Worm (Caenorhabditis elegans) whole organism, mixed stage, embryonic: ENCODE data around the gene srlf-24.

Experiments
- M03D4.4 ChIP-seq: sonication (generic microtip); optimal IDR thresholded peaks from 2 replicates; lab custom pipeline; 2017; ENCODE audit warnings: mild to moderate bottlenecking, missing genetic modification characterization, missing compliant biosample characterization
- bed-3 ChIP-seq: fragments of 200-800 bp; sonication (Bioruptor generic); optimal IDR thresholded peaks from 3 replicates; lab custom pipeline; 2018; ENCODE audit warnings: mild to moderate bottlenecking, missing genetic modification characterization, moderate library complexity, missing compliant biosample characterization
- blmp-1 ChIP-seq: fragments of 150-350 bp; optimal IDR thresholded peaks from 2 replicates; lab custom pipeline; 2014; ENCODE audit warnings: missing biosample characterization, missing genetic modification characterization
- ceh-39 ChIP-seq: fragments of 150-350 bp; optimal IDR thresholded peaks from 2 replicates; lab custom pipeline; 2014; ENCODE audit warnings: missing biosample characterization, missing genetic modification characterization
- ceh-43 ChIP-seq: fragments of 200-800 bp; sonication (Bioruptor generic); optimal IDR thresholded peaks from 2 replicates; lab custom pipeline; 2018; ENCODE audit warnings: mild to moderate bottlenecking, missing genetic modification characterization, moderate library complexity, missing compliant biosample characterization
- ceh-83 ChIP-seq: fragments of 200-800 bp; sonication (Bioruptor generic); optimal IDR thresholded peaks from 2 replicates; lab custom pipeline; 2018; ENCODE audit warnings: mild to moderate bottlenecking, missing genetic modification characterization, missing compliant biosample characterization
- ces-1 ChIP-seq: fragments of 150-350 bp; optimal IDR thresholded peaks from 2 replicates; lab custom pipeline; 2014; ENCODE audit warnings: missing biosample characterization, missing genetic modification reagents, missing genetic modification characterization
- cnd-1 ChIP-seq: fragments of 200-800 bp; sonication (Bioruptor generic); optimal IDR thresholded peaks from 2 replicates; lab custom pipeline; 2018; ENCODE audit warnings: mild to moderate bottlenecking, missing genetic modification characterization, missing compliant biosample characterization
- drap-1 ChIP-seq: fragments of 200-800 bp; sonication (Bioruptor generic); optimal IDR thresholded peaks from 3 replicates; lab custom pipeline; 2018; ENCODE audit warnings: mild to moderate bottlenecking, missing genetic modification characterization, missing compliant biosample characterization
- elt-1 ChIP-seq: sonication (generic microtip); optimal IDR thresholded peaks from 2 replicates; lab custom pipeline; 2017; ENCODE audit warnings: missing genetic modification characterization, mild to moderate bottlenecking, missing compliant biosample characterization, antibody characterized with exemption, moderate library complexity, borderline replicate concordance; ENCODE audit not compliant: insufficient read depth
- elt-3 ChIP-seq: fragments of 150-350 bp; optimal IDR thresholded peaks from 2 replicates; lab custom pipeline; 2014; ENCODE audit warnings: missing biosample characterization, missing genetic modification characterization
- flh-1 ChIP-seq: fragments of 200-800 bp; sonication (Bioruptor generic); optimal IDR thresholded peaks from 2 replicates; lab custom pipeline; 2018; ENCODE audit warnings: mild to moderate bottlenecking, missing genetic modification characterization, moderate library complexity, missing compliant biosample characterization
- ham-2 ChIP-seq: fragments of 200-800 bp; sonication (Bioruptor generic); optimal IDR thresholded peaks from 2 replicates; lab custom pipeline; 2018; ENCODE audit warnings: mild to moderate bottlenecking, missing genetic modification characterization, missing compliant biosample characterization
- hlh-1 ChIP-seq: fragments of 150-350 bp; optimal IDR thresholded peaks from 2 replicates; lab custom pipeline; 2014; ENCODE audit warnings: missing biosample characterization, missing genetic modification reagents, missing genetic modification characterization
- lin-13 ChIP-seq: fragments of 150-350 bp; optimal IDR thresholded peaks from 2 replicates; lab custom pipeline; 2014; ENCODE audit warnings: missing biosample characterization, missing genetic modification characterization
- lin-32 ChIP-seq: fragments of 200-800 bp; sonication (Bioruptor generic); optimal IDR thresholded peaks from 2 replicates; lab custom pipeline; 2018; ENCODE audit warnings: mild to moderate bottlenecking, missing genetic modification characterization, missing compliant biosample characterization
- lsy-2 ChIP-seq: fragments of 150-350 bp; optimal IDR thresholded peaks from 2 replicates; lab custom pipeline; 2014; ENCODE audit warnings: missing biosample characterization, missing genetic modification characterization
- mab-5 ChIP-seq: fragments of 150-350 bp; optimal IDR thresholded peaks from 2 replicates; lab custom pipeline; 2014; ENCODE audit warnings: missing biosample characterization, missing genetic modification characterization
- mep-1 ChIP-seq: fragments of 150-350 bp; optimal IDR thresholded peaks from 2 replicates; lab custom pipeline; 2017; ENCODE audit warnings: missing biosample characterization, missing genetic modification reagents, missing genetic modification characterization, inconsistent platforms
- mls-2 ChIP-seq: sonication (generic microtip); optimal IDR thresholded peaks from 2 replicates; lab custom pipeline; 2016; ENCODE audit warnings: mild to moderate bottlenecking, missing genetic modification characterization, moderate library complexity, missing compliant biosample characterization
- nhr-12 ChIP-seq: fragments of 150-350 bp; optimal IDR thresholded peaks from 2 replicates; lab custom pipeline; 2014; ENCODE audit warnings: missing biosample characterization, missing genetic modification characterization
- nhr-2 ChIP-seq: fragments of 150-350 bp; optimal IDR thresholded peaks from 2 replicates; lab custom pipeline; 2014; ENCODE audit warnings: missing biosample characterization, missing genetic modification characterization
- nhr-237 ChIP-seq: fragments of 150-350 bp; optimal IDR thresholded peaks from 2 replicates; lab custom pipeline; 2014; ENCODE audit warnings: missing biosample characterization, missing genetic modification characterization
- nhr-28 ChIP-seq: fragments of 150-350 bp; optimal IDR thresholded peaks from 2 replicates; lab custom pipeline; 2014; ENCODE audit warnings: missing biosample characterization, missing genetic modification characterization
- nhr-76 ChIP-seq: sonication (generic microtip); optimal IDR thresholded peaks from 2 replicates; lab custom pipeline; 2017; ENCODE audit warnings: missing biosample characterization, missing genetic modification characterization
- pha-4 ChIP-seq: fragments of 150-350 bp; optimal IDR thresholded peaks from 2 replicates; lab custom pipeline; 2018; ENCODE audit warnings: missing biosample characterization, missing genetic modification reagents, missing genetic modification characterization
- sem-2 ChIP-seq: fragments of 200-800 bp; sonication (Bioruptor generic); optimal IDR thresholded peaks from 2 replicates; lab custom pipeline; 2018; ENCODE audit warnings: mild to moderate bottlenecking, missing genetic modification characterization, missing compliant biosample characterization
- snpc-4 ChIP-seq: fragments of 150-350 bp; optimal IDR thresholded peaks from 2 replicates; lab custom pipeline; 2014; ENCODE audit warnings: missing biosample characterization, missing genetic modification characterization
- sptf-1 ChIP-seq: sonication (generic microtip); optimal IDR thresholded peaks from 2 replicates; lab custom pipeline; 2017; ENCODE audit warnings: mild to moderate bottlenecking, missing genetic modification characterization, moderate library complexity, missing compliant biosample characterization
- tbx-8 ChIP-seq: fragments of 200-800 bp; sonication (Bioruptor generic); optimal IDR thresholded peaks from 2 replicates; lab custom pipeline; 2018; ENCODE audit warnings: mild to moderate bottlenecking, missing genetic modification characterization, moderate library complexity, missing compliant biosample characterization
- unc-120 ChIP-seq: sonication (generic microtip); optimal IDR thresholded peaks from 2 replicates; lab custom pipeline; 2017; ENCODE audit warnings: missing genetic modification characterization, missing compliant biosample characterization; ENCODE audit not compliant: poor library complexity, severe bottlenecking
- unc-39 ChIP-seq: fragments of 150-350 bp; optimal IDR thresholded peaks from 2 replicates; lab custom pipeline; 2014; ENCODE audit warnings: missing biosample characterization, missing genetic modification characterization
- unc-62 ChIP-seq: fragments of 150-350 bp; optimal IDR thresholded peaks from 2 replicates; lab custom pipeline; 2014; ENCODE audit warnings: missing biosample characterization, missing genetic modification reagents, missing genetic modification characterization
- zip-8 ChIP-seq: fragments of 150-350 bp; optimal IDR thresholded peaks from 2 replicates; lab custom pipeline; 2014; ENCODE audit warnings: missing biosample characterization, missing genetic modification characterization
- ztf-11 ChIP-seq: fragments of 150-350 bp; optimal IDR thresholded peaks from 2 replicates; lab custom pipeline; 2014; ENCODE audit warnings: missing biosample characterization, missing genetic modification characterization

srlf-24 gene

DNA sequence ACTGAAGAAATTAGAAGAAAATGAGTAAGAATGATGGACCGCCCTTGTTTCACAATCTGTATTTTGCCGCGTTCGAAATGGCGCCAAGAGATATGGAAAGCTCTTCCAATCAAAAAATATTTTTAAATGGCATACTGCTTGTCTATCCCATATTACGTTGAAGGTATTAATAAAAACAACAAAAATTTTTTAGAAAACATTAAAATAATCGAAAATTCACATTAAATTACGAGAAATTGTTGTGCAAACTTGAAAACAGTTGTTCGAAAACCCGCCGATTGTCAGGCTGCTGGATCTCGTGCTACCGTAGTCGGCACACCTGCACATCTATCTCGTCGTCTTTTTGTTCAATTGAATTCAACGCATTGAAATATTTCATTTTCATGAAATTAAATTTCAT is 22.0 kb downstream of the srlf-24 start, which contains the start of gene klc-1:
klc-1 (plus strand) TSS at position 127 of the 400 bp plus-strand sequence.
- TF ChIP-seq lsy-2 (tag; lab: Kevin White, UChicago) = peak; percentile 62
- no peak for TF ChIP-seq nhr-12

DNA sequence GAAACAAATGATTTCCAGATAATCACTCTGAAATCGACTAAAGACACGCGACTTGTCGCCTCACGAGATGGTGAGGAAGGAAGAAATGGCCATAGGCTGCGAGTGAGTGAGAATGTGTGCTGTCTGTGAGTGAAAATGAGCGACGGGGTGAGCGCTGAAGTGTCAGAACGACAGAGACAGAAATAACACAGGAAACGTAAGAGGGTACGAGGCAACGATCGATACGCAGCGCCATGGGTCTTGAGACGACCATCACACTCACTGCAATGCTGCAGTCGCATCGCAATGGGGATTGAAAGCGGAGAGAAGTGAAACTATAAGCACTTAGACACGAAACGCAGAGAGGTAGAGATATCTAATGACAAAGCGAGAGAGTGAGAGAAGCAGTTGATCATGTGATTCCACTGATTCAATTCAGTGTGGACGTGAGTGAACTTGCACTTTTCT is 22.8 kb downstream of the srlf-24 start:
- TF ChIP-seq ceh-39 (tag; lab: Kevin White, UChicago) (no peak), unc-120 (tag; lab: Kevin White, UChicago) (peak; percentile 67), nhr-28 (tag; lab: Kevin White, UChicago) (no peak), snpc-4 (tag; lab: Kevin White, UChicago) (no peak), mls-2 (tag; lab: Kevin White, UChicago) (peak; percentile 60), hlh-1 (tag; lab: Kevin White, UChicago) (peak; percentile 46), ham-2 (GFP tag; lab: Kevin White, UChicago) (peak; percentile 85), ceh-43 (GFP tag; lab: Kevin White, UChicago) (no peak), cnd-1 (tag; lab: Kevin White, UChicago) (peak; percentile 5), mab-5 (tag; lab: Kevin White, UChicago) (no peak), pha-4 (tag; lab: Kevin White, UChicago) (peak; percentile 83), drap-1 (GFP tag; lab: Kevin White, UChicago) (peak; percentile 72), nhr-2 (tag; lab: Kevin White, UChicago) (no peak), zip-8 (tag; lab: Kevin White, UChicago) (no peak), elt-1 (tag; lab: Kevin White, UChicago) (no peak), mep-1 (tag; lab: Kevin White, UChicago) (peak; percentile 82), bed-3 (GFP tag; lab: Kevin White, UChicago) (no peak), ceh-83 (GFP tag; lab: Kevin White, UChicago) (no peak), nhr-12 (no peak), ces-1 (GFP tag; lab: Kevin White, UChicago) (peak; percentile 95), lin-13 (tag; lab: Kevin White, UChicago) (peak; percentile 37), tbx-8 (GFP tag; lab: Kevin White, UChicago) (no peak), sem-2 (GFP tag; lab: Kevin White, UChicago) (no peak), lin-32 (no peak), flh-1 (no peak), nhr-76 (no peak), ztf-11 (tag; lab: Kevin White, UChicago) (peak; percentile 69), blmp-1 (tag; lab: Kevin White, UChicago) (peak; percentile 54), elt-3 (peak; percentile 13), M03D4.4 (tag; lab: Kevin White, UChicago) (peak; percentile 32), unc-62 (GFP tag; lab: Kevin White, UChicago) (peak; percentile 90), nhr-237 (tag; lab: Kevin White, UChicago) (peak; percentile 88), sptf-1 (tag; lab: Kevin White, UChicago) (peak; percentile 56), unc-39 (tag; lab: Kevin White, UChicago) (no peak), lsy-2 (tag; lab: Kevin White, UChicago) (peak; percentile 81)

DNA sequence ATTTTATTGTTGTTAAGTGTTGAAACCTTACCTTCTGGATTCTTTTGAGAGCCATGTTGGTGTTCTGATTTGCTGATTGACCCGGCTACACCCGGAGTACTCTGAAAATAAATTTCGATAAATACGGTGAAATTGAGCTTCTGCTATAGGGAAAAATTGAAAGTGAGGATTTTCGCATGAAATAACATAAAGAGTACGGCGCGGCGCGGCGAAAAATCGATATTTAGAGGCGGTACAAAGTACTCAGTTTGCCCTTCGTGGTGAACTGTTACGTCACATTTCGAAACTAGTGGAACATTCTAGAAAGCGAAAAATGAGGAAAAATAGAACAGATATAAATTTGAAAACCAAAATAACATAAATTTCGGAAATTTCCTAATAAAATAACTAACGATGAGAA is 23.5 kb downstream of the srlf-24 start, which contains the start of gene let-70:
let-70 (minus strand) TSS at position 101 of the 400 bp plus-strand sequence.
- TF ChIP-seq unc-62 (GFP tag; lab: Kevin White, UChicago) (no peak), snpc-4 (tag; lab: Kevin White, UChicago) (no peak), zip-8 (tag; lab: Kevin White, UChicago) (peak; percentile 14), hlh-1 (tag; lab: Kevin White, UChicago) (no peak)

DNA sequence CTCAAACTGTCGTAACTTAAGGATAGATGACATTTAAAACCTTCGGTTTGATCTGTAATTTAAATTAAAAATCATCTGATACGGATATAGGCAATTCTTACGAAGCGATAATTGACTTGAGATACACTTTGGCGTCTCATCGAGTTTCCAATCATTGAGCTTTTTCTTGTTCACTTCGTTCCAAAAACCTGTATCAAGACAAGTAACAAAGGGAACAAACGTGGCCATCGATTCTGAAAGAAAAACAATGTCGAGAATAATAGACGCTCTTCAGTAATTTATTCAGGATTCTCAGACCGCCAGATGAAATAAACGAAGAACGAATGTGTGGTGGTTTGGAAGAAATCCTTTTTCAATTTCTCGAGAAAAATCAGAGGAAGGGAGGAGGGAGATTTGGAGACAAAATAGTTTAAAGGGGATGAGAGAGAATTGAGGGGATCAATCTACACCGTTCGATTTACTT is 24.8 kb downstream of the srlf-24 start, which contains the start of gene atg-7:
atg-7 (minus strand) TSS at position 233 of the 463 bp plus-strand sequence.
- TF ChIP-seq sem-2 (GFP tag; lab: Kevin White, UChicago) = no peak
- peak; percentile 14 for TF ChIP-seq ces-1 (GFP tag; lab: Kevin White, UChicago)
